Worm (Caenorhabditis elegans): Measurements from ENCODE around the gene ttr-23.

ttr-23 gene

ce11 chrV:10576319-10576718 is 13.3 kb downstream of the ttr-23 start, which contains the start of gene vps-54:
Gene vps-54 (minus strand): TSS chrV:10576419.
- no peak for TF ChIP-seq unc-62 (GFP tag; optimal IDR thresholded peaks at IDR 0.05)

DNA sequence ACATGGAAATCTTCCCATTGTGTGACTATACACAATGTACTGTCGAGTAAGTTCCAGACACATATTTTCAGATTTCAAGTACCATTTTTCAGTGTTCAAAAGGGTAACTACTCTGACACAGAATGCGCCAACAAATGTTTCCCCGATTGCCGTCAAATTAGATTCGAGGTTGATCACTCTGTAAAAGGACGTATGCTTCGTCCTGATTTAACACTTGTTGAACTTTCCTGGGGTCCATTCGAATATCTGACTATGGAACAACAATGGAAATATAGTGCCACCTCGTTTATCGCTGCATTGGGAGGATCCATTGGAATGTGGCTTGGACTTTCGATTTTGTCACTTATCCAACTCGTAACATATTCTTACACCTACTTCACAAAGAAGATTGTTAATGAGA is 15.5 kb downstream of the ttr-23 start:
- no peak for TF ChIP-seq unc-62 (GFP tag; optimal IDR thresholded peaks at IDR 0.05)

ce11 chrV:10572614-10573013 is 17.0 kb downstream of the ttr-23 start, which contains the start of gene del-6:
Gene del-6 (plus strand): TSS chrV:10572914.
- TF ChIP-seq unc-62 (GFP tag; optimal IDR thresholded peaks at IDR 0.05) = no peak

ce11 chrV:10571523-10571922 is 18.1 kb downstream of the ttr-23 start:
- TF ChIP-seq unc-62 (GFP tag; optimal IDR thresholded peaks at IDR 0.05) = no peak

ce11 chrV:10568496-10568895 is 21.2 kb downstream of the ttr-23 start:
- no peak for TF ChIP-seq unc-62 (GFP tag; optimal IDR thresholded peaks at IDR 0.05)

DNA sequence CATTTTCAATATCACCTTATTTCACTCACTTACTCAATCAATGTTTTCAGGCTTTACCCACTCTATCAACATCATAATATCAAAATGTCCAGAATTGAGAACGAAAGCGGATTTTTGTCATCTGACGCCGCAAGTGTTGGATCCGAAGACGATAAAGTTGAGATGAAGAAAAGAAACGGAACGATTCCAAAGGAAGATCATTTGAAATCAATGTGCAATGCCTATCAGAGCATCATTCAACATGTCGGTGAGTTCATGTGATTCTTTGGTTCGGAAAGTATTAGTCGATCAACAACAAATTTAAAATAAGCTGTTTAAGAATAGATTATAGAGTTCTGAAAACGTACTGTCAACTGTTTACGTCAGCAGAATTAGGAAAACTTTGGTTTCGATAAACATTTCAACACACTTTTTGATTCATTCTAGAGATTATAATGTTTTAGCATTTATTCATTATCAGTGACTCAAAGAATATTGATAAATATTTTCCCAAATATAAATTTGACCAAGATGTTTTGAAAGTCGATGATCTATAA is 24.8 kb downstream of the ttr-23 start, which contains the start of gene cat-4:
Gene cat-4, plus strand, starts transcription at position 51 of the 536 bp plus-strand sequence.
- no peak for TF ChIP-seq unc-62 (GFP tag; optimal IDR thresholded peaks at IDR 0.05)

DNA sequence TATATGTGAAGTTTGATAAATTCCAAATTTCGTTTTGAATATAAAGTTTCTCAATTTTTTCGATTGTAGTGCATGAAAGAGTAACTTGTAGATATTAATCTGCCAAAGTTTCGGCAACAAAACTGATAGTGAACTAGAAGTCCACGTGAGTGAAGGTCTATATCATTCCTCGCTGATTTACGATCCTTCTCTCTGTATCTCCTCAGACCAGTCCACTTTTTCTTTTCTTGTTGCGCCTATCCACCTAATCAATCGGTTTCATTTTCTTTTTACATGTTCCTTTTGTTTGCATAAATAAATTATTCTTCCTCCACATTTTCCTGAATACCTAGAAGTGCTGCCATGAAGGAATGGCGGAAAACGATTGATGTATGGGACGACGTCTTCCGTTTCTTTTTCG is 25.5 kb downstream of the ttr-23 start:
- TF ChIP-seq unc-62 (GFP tag; optimal IDR thresholded peaks at IDR 0.05) = no peak

- TF ChIP-seq unc-62 (GFP tag; optimal IDR thresholded peaks at IDR 0.05) = no peak
Measured at ce11 chrV:10562817-10563216, 26.8 kb downstream of the ttr-23 start.

DNA sequence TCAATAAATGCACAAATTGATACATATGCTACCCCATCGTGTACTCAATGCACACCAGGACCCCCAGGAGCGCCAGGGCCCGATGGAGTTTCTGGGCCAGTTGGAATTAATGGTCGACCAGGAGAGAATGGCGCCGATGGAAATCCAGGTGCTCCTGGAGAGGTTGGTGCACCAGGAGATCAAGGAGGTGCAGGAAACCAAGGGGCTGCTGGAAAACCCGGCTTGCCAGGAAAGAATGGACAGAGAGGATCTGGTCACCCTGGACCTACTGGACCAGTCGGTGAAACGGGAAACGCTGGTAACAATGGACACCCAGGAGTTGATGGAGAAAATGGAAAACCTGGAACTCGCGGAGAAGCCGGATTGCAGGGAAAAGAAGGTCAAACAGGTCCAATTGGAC is 28.0 kb downstream of the ttr-23 start:
- no peak for TF ChIP-seq unc-62 (GFP tag; optimal IDR thresholded peaks at IDR 0.05)

ce11 chrV:10560621-10561020 is 29.0 kb downstream of the ttr-23 start, which contains the start of gene col-152:
Gene col-152 (plus strand): TSS chrV:10560921.
- no peak for TF ChIP-seq unc-62 (GFP tag; optimal IDR thresholded peaks at IDR 0.05)

- no peak for TF ChIP-seq unc-62 (GFP tag; optimal IDR thresholded peaks at IDR 0.05)
Measured at ce11 chrV:10557676-10558075, 32.0 kb downstream of the ttr-23 start, which contains the start of gene best-14. Gene best-14 (plus strand): TSS chrV:10557976.

DNA sequence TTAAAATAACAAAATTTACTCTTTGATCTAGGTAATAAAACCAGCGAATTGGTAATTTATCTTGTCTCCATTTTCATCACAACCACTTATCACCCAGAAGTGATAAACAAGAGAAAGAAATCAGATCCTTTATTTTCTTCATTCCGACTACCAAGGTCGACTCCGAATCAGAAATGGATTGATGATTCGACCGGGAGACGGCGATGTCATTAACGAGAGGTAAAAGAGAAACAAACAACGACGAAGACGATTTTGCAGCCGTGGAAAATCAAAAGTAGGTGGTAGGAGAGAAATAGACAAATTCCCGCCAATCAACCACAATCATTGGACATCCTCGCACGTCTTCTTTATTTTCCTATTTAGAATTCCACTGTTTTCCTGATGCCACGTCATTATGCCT is 32.6 kb downstream of the ttr-23 start:
- no peak for TF ChIP-seq unc-62 (GFP tag; optimal IDR thresholded peaks at IDR 0.05)

ce11 chrV:10556362-10556761 is 33.3 kb downstream of the ttr-23 start:
- no peak for TF ChIP-seq unc-62 (GFP tag; optimal IDR thresholded peaks at IDR 0.05)

- TF ChIP-seq unc-62 (GFP tag; optimal IDR thresholded peaks at IDR 0.05) = no peak
Measured at ce11 chrV:10555239-10555638, 34.4 kb downstream of the ttr-23 start, which contains the start of gene F32G8.3. Gene F32G8.3 (minus strand): TSS chrV:10555339.

- TF ChIP-seq unc-62 (GFP tag; optimal IDR thresholded peaks at IDR 0.05) = no peak
Measured at ce11 chrV:10549717-10550116, 39.9 kb downstream of the ttr-23 start, which contains the start of gene F32G8.2. Gene F32G8.2 (plus strand): TSS chrV:10550017.

- TF ChIP-seq unc-62 (GFP tag; optimal IDR thresholded peaks at IDR 0.05) = no peak
Measured at ce11 chrV:10548981-10549380, 40.7 kb downstream of the ttr-23 start, which contains the start of gene srd-34. Gene srd-34 (minus strand): TSS chrV:10549081.

DNA sequence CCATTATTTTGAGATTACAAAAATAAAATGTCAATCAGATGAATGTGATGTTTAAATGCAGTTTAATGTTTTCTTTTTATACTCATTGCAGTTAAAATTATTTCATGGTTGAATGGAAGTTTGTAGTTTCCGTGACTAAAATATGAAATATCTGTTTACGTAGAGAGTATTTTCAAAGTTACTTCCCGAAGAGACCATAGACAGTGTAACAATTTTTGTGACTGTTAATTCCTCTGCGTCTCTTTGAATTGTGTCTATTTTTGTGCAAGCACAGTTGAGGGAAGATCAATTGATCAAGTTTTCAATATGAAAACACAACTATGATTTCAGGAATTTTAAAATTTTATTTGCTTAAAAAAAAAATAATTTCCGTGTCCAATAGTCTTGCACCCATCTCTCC is 42.9 kb downstream of the ttr-23 start, which contains the start of gene F25D1.5:
Gene F25D1.5, minus strand, starts transcription at position 35 of the 400 bp plus-strand sequence.
- TF ChIP-seq unc-62 (GFP tag; optimal IDR thresholded peaks at IDR 0.05) = no peak

DNA sequence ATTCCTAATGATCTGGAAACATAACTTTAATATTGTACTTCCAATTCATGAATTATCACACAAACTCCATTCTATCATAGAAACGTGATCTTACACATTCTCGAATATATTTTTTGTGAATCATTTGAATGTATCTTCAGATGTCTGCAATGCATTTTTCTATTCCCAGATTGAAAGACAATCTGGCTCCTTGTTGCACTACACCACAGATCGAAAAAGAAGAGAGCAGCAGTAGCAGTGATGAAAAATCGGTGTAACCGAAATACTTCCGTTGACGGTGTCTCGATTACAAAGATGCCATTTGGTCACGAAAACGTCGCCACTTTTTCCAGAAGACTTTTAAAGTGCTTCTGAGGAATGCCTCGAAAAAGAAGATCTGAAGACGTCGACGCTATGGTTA is 49.6 kb downstream of the ttr-23 start, which contains the start of gene degt-1:
Gene degt-1, plus strand, starts transcription at position 301 of the 400 bp plus-strand sequence.
- TF ChIP-seq unc-62 (GFP tag; optimal IDR thresholded peaks at IDR 0.05) = no peak

Measured in whole organism, dauer.